Fruit fly (Drosophila melanogaster) whole organism, wandering third instar larva: ENCODE data around the gene trol.

ENCODE experiments used
- Abd-B ChIP-seq: fragments of >200 bp; optimal IDR thresholded peaks from 2 replicates; lab custom pipeline; 2017; ENCODE audit warnings: missing biosample characterization, missing genetic modification characterization
- CG32264 ChIP-seq: fragments of 200-800 bp; sonication (Bioruptor generic); optimal IDR thresholded peaks from 2 replicates; lab custom pipeline; 2016; ENCODE audit warnings: missing biosample characterization, missing genetic modification characterization
- CG9705 ChIP-seq: fragments of 200-800 bp; sonication (Bioruptor generic); optimal IDR thresholded peaks from 2 replicates; lab custom pipeline; 2018; ENCODE audit warnings: missing biosample characterization, mild to moderate bottlenecking, missing genetic modification characterization
- CrebA ChIP-seq: fragments of 200-800 bp; sonication (Bioruptor generic); optimal IDR thresholded peaks from 2 replicates; lab custom pipeline; 2016; ENCODE audit warnings: missing biosample characterization, mild to moderate bottlenecking, missing genetic modification characterization, borderline replicate concordance
- Dfd ChIP-seq: fragments of >200 bp; optimal IDR thresholded peaks from 2 replicates; lab custom pipeline; 2017; ENCODE audit warnings: missing biosample characterization, missing genetic modification characterization
- Dif ChIP-seq: fragments of 200-275, 200-300 bp; sonication (Bioruptor generic); optimal IDR thresholded peaks from 2 replicates; lab custom pipeline; 2018; ENCODE audit warnings: missing biosample characterization, missing genetic modification characterization; ENCODE audit not compliant: partially characterized antibody
- GATAd ChIP-seq: sonication (Bioruptor generic); optimal IDR thresholded peaks from 2 replicates; lab custom pipeline; 2016; ENCODE audit warnings: missing biosample characterization, missing genetic modification characterization
- HLH106 ChIP-seq: fragments of 200-800 bp; optimal IDR thresholded peaks from 3 replicates; lab custom pipeline; 2019; ENCODE audit warnings: missing biosample characterization, mild to moderate bottlenecking, missing genetic modification characterization, moderate library complexity
- Hnf4 ChIP-seq: fragments of 200-800 bp; sonication (Bioruptor generic); optimal IDR thresholded peaks from 2 replicates; lab custom pipeline; 2016; ENCODE audit warnings: missing biosample characterization, mild to moderate bottlenecking, missing genetic modification characterization
- Hr78 ChIP-seq: fragments of >200 bp; optimal IDR thresholded peaks from 2 replicates; lab custom pipeline; 2017; ENCODE audit warnings: missing biosample characterization, missing genetic modification characterization
- Hr83 ChIP-seq: fragments of 200-300 bp; sonication (Bioruptor generic); optimal IDR thresholded peaks from 2 replicates; lab custom pipeline; 2016; ENCODE audit warnings: missing biosample characterization, mild to moderate bottlenecking, missing genetic modification characterization, moderate library complexity; ENCODE audit not compliant: poor library complexity, severe bottlenecking
- Jra ChIP-seq: sonication (Bioruptor generic); optimal IDR thresholded peaks from 2 replicates; lab custom pipeline; 2016; ENCODE audit warnings: missing biosample characterization, missing genetic modification characterization
- Mio ChIP-seq: sonication (Bioruptor generic); optimal IDR thresholded peaks from 2 replicates; lab custom pipeline; 2016; ENCODE audit warnings: missing biosample characterization, missing genetic modification characterization
- Myc ChIP-seq: fragments of >200 bp; optimal IDR thresholded peaks from 2 replicates; lab custom pipeline; 2017
- N ChIP-seq: fragments of >200 bp; optimal IDR thresholded peaks from 2 replicates; lab custom pipeline; 2018; ENCODE audit warnings: missing biosample characterization, missing external identifiers, missing genetic modification characterization
- OdsH ChIP-seq: fragments of 200-800 bp; sonication (Bioruptor generic); optimal IDR thresholded peaks from 2 replicates; lab custom pipeline; 2016; ENCODE audit warnings: missing biosample characterization, mild to moderate bottlenecking, missing genetic modification characterization
- Rel ChIP-seq, 2 experiments: fragments of 200-800 bp; sonication (Bioruptor generic) in 1 of 2; optimal IDR thresholded peaks; 2 replicates in 1 of 2; 3 replicates in 1 of 2; lab custom pipeline; 2016 to 2019; ENCODE audit warnings: mild to moderate bottlenecking in 2 of 2, missing biosample characterization in 2 of 2, missing genetic modification characterization in 2 of 2, moderate library complexity in 1 of 2
- Sp1 ChIP-seq: fragments of 200-800 bp; sonication (Bioruptor generic); optimal IDR thresholded peaks from 3 replicates; lab custom pipeline; 2019; ENCODE audit warnings: missing biosample characterization, mild to moderate bottlenecking, missing genetic modification characterization, moderate library complexity
- Vsx2 ChIP-seq: fragments of 200-300, 225-300 bp; sonication (Bioruptor generic); optimal IDR thresholded peaks from 2 replicates; lab custom pipeline; 2018; ENCODE audit warnings: missing biosample characterization, missing genetic modification characterization; ENCODE audit not compliant: partially characterized antibody
- br ChIP-seq: fragments of 200-800 bp; sonication (Bioruptor generic); optimal IDR thresholded peaks from 2 replicates; lab custom pipeline; 2016; ENCODE audit warnings: missing biosample characterization, missing genetic modification characterization
- brk ChIP-seq: fragments of 200-800 bp; sonication (Bioruptor generic); optimal IDR thresholded peaks from 2 replicates; lab custom pipeline; 2016; ENCODE audit warnings: missing biosample characterization, mild to moderate bottlenecking, missing genetic modification characterization
- dl ChIP-seq, 2 experiments: fragments of 175-275, 200-275 bp in 1 of 2; fragments of 200-275 bp in 1 of 2; sonication (Bioruptor generic); optimal IDR thresholded peaks; lab custom pipeline; 2018; ENCODE audit warnings: mild to moderate bottlenecking in 2 of 2, missing biosample characterization in 2 of 2, missing genetic modification characterization in 2 of 2, moderate library complexity in 2 of 2; ENCODE audit not compliant: partially characterized antibody in 2 of 2, insufficient read depth in 1 of 2
- dmrt93B ChIP-seq: fragments of 200-800 bp; sonication (Bioruptor generic); optimal IDR thresholded peaks from 2 replicates; lab custom pipeline; 2018; ENCODE audit warnings: missing biosample characterization, mild to moderate bottlenecking, missing genetic modification characterization
- dsf ChIP-seq: sonication (Bioruptor generic); optimal IDR thresholded peaks from 2 replicates; lab custom pipeline; 2016; ENCODE audit warnings: missing biosample characterization, missing genetic modification characterization, borderline replicate concordance
- ey ChIP-seq: fragments of 200-800 bp; sonication (Bioruptor generic); optimal IDR thresholded peaks from 2 replicates; lab custom pipeline; 2016; ENCODE audit warnings: missing biosample characterization, missing genetic modification characterization
- foxo ChIP-seq, 2 experiments: fragments of 200-800 bp; sonication (Bioruptor generic); optimal IDR thresholded peaks; 2 replicates in 1 of 2; 3 replicates in 1 of 2; lab custom pipeline; 2016 to 2017; ENCODE audit warnings: missing biosample characterization in 2 of 2, missing genetic modification characterization in 2 of 2
- fru ChIP-seq: fragments of 200-800 bp; sonication (Bioruptor generic); optimal IDR thresholded peaks from 3 replicates; lab custom pipeline; 2016; ENCODE audit warnings: missing biosample characterization, mild to moderate bottlenecking, missing genetic modification characterization
- h ChIP-seq: fragments of 200-800 bp; sonication (Bioruptor generic); optimal IDR thresholded peaks from 3 replicates; lab custom pipeline; 2016; ENCODE audit warnings: missing biosample characterization, mild to moderate bottlenecking, missing genetic modification characterization
- jim ChIP-seq: fragments of 175-275, 200-325 bp; sonication (Bioruptor generic); optimal IDR thresholded peaks from 2 replicates; lab custom pipeline; 2016; ENCODE audit warnings: missing biosample characterization, mild to moderate bottlenecking, missing genetic modification characterization
- lola ChIP-seq: fragments of >200 bp; optimal IDR thresholded peaks from 2 replicates; lab custom pipeline; 2017; ENCODE audit warnings: missing biosample characterization, missing genetic modification characterization
- pan ChIP-seq: fragments of >200 bp; optimal IDR thresholded peaks from 2 replicates; lab custom pipeline; 2017
- psq ChIP-seq: fragments of 200-800 bp; sonication (Bioruptor generic); optimal IDR thresholded peaks from 3 replicates; lab custom pipeline; 2017; ENCODE audit warnings: missing biosample characterization, mild to moderate bottlenecking, missing genetic modification characterization, moderate library complexity
- rgr ChIP-seq: fragments of 200-800 bp; sonication (Bioruptor generic); optimal IDR thresholded peaks from 3 replicates; lab custom pipeline; 2016; ENCODE audit warnings: missing biosample characterization, mild to moderate bottlenecking, missing genetic modification characterization
- sage ChIP-seq: fragments of 200-800 bp; sonication (Bioruptor generic); optimal IDR thresholded peaks from 2 replicates; lab custom pipeline; 2016; ENCODE audit warnings: missing biosample characterization, mild to moderate bottlenecking, missing genetic modification characterization
- sv ChIP-seq: fragments of 200-800 bp; sonication (Bioruptor generic); optimal IDR thresholded peaks from 3 replicates; lab custom pipeline; 2016; ENCODE audit warnings: missing biosample characterization, missing genetic modification characterization
- tai ChIP-seq: sonication (Bioruptor generic); optimal IDR thresholded peaks from 2 replicates; lab custom pipeline; 2016; ENCODE audit warnings: missing biosample characterization, missing genetic modification characterization
- usp ChIP-seq: fragments of >200 bp; optimal IDR thresholded peaks from 2 replicates; lab custom pipeline; 2017; ENCODE audit warnings: missing biosample characterization, missing genetic modification characterization
- woc ChIP-seq: sonication (Bioruptor generic); optimal IDR thresholded peaks from 2 replicates; lab custom pipeline; 2016; ENCODE audit warnings: missing biosample characterization, mild to moderate bottlenecking, missing genetic modification characterization

Gene trol

DNA sequence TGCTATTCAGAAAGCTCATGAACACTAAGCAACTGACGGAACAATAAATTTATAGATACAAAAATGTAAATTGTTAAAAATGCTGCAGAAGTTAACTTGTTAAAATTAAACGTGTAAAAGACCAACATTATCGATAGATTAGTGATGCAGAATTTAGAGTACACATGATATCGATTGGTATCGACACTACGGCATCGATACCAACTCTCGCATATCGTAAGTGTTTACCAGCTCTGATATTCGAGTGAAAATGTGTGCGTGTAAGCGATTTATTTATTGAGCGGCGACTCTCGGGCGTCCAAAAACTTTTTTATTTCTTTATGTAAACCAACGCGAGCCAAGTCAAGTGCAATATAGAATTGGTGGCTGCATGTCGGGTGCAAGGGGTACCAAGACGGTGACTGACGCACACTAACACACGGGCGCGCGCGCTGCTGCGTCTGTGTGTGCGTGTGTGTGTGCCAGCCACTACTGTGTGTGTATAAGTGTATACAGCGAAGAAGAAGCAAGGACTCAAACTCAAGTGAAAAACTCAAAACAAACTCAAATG is 97.4 kb downstream of the trol start, which contains the start of gene z:
TSS of gene z (plus strand) at position 20 of the 550 bp plus-strand sequence.
- TF ChIP-seq CG32264 = no peak
- no peak for TF ChIP-seq woc (GFP tag; lab: Kevin White, UChicago)
- TF ChIP-seq fru = no peak
- no peak for TF ChIP-seq Hnf4 (GFP tag; lab: Kevin White, UChicago)
- TF ChIP-seq Mio = no peak
- TF ChIP-seq Dif = no peak
- peak; percentile 24 for TF ChIP-seq Sp1 (GFP tag; lab: Kevin White, UChicago)
- TF ChIP-seq psq (GFP tag; lab: Kevin White, UChicago) = peak; percentile 21
- no peak for TF ChIP-seq pan (lab: Kevin White, UChicago)
- no peak for TF ChIP-seq CG9705 (GFP tag; lab: Kevin White, UChicago)
- TF ChIP-seq Dfd (GFP tag; lab: Kevin White, UChicago) = no peak
- no peak for TF ChIP-seq h
- no peak for TF ChIP-seq ey
- TF ChIP-seq brk (GFP tag; lab: Kevin White, UChicago) = no peak
- TF ChIP-seq Jra (GFP tag; lab: Kevin White, UChicago) = peak; percentile 54
- TF ChIP-seq br = no peak
- TF ChIP-seq sage = no peak
- no peak for TF ChIP-seq tai (GFP tag; lab: Kevin White, UChicago)
- no peak for TF ChIP-seq Rel (GFP tag; optimal IDR thresholded peaks at IDR 0.05; lab: Kevin White, UChicago)
- no peak for TF ChIP-seq Rel (tag; optimal IDR thresholded peaks at IDR 0.05; lab: Kevin White, UChicago)
- TF ChIP-seq N = no peak
- TF ChIP-seq Hr83 = peak; percentile 15
- TF ChIP-seq dl (GFP tag; optimal IDR thresholded peaks at IDR 0.05; lab: Kevin White, UChicago; ENCODE audit: insufficient read depth in 1 of 2, partially characterized antibody in 2 of 2) = no peak
- TF ChIP-seq CrebA (GFP tag; lab: Kevin White, UChicago) = no peak
- no peak for TF ChIP-seq foxo (GFP tag; optimal IDR thresholded peaks at IDR 0.05; lab: Kevin White, UChicago)
- no peak for TF ChIP-seq Vsx2 (GFP tag; lab: Kevin White, UChicago)
- no peak for TF ChIP-seq dsf
- no peak for TF ChIP-seq dmrt93B (GFP tag; lab: Kevin White, UChicago)
- no peak for TF ChIP-seq GATAd (GFP tag; lab: Kevin White, UChicago)
- no peak for TF ChIP-seq HLH106 (tag; lab: Kevin White, UChicago)
- TF ChIP-seq OdsH (GFP tag; lab: Kevin White, UChicago) = no peak
- peak; percentile 12 for TF ChIP-seq sv (GFP tag; lab: Kevin White, UChicago)
- TF ChIP-seq Hr78 = no peak
- TF ChIP-seq Abd-B (GFP tag; lab: Kevin White, UChicago) = no peak
- no peak for TF ChIP-seq Myc (lab: Kevin White, UChicago)
- TF ChIP-seq usp (GFP tag; lab: Kevin White, UChicago) = no peak
- TF ChIP-seq rgr (GFP tag; lab: Kevin White, UChicago) = no peak
- no peak for TF ChIP-seq jim
- no peak for TF ChIP-seq lola (GFP tag; lab: Kevin White, UChicago)
- TF ChIP-seq, all 38 proteins: peak for 5

DNA sequence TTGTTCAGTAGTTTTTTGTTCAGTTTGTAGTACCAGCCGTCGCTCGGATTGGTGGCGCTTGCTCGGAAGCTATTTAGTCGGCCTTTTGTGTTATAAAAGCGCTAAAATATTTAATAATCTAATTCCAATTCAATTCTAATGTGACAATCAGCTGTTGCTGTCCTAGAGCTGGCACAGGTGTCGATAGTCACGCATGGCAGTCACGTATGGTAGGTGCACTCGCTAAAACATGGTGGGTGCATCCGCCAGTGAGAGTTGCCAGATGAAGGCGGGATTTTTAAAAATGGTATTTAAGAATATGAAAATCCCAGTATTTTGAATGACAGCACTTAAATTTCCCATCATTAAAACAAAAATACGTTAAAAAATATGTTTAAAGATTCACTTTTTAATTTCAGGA is 101.4 kb downstream of the trol start, which contains the start of gene tko:
TSS of gene tko (minus strand) at position 179 of the 400 bp plus-strand sequence.
- TF ChIP-seq pan (lab: Kevin White, UChicago) = no peak
- peak; percentile 41 for TF ChIP-seq Hr83
- TF ChIP-seq Mio = no peak
- peak; percentile 30 for TF ChIP-seq HLH106 (tag; lab: Kevin White, UChicago)
- no peak for TF ChIP-seq dsf
- TF ChIP-seq Myc (lab: Kevin White, UChicago) = peak; percentile 71

DNA sequence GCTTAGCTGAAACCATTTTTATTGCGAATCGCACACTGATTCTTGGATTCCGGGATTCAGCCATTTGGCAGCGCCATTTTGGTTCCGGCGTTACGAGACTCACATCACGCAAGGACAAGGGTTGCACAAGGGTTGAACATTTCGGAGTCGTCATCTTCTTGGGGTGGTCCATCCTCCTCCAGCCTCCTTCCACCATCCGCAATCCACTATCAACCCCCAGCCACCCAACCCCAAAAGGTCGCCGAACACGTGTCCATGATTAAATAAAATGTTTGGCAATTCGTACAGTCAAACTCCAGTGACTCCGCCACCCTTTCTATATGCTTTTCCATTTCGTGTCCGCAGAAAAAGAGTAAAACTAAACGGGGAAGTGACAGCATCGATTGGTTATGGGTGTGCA is 105.0 kb downstream of the trol start:
- TF ChIP-seq foxo (GFP tag; optimal IDR thresholded peaks at IDR 0.05; lab: Kevin White, UChicago) (no peak), fru (no peak), dsf (no peak), Abd-B (GFP tag; lab: Kevin White, UChicago) (no peak), CrebA (GFP tag; lab: Kevin White, UChicago) (no peak), Jra (GFP tag; lab: Kevin White, UChicago) (no peak), HLH106 (tag; lab: Kevin White, UChicago) (no peak), CG9705 (GFP tag; lab: Kevin White, UChicago) (no peak), dl (GFP tag; optimal IDR thresholded peaks at IDR 0.05; lab: Kevin White, UChicago; ENCODE audit: insufficient read depth in 1 of 2, partially characterized antibody in 2 of 2) (no peak), Hnf4 (GFP tag; lab: Kevin White, UChicago) (no peak), GATAd (GFP tag; lab: Kevin White, UChicago) (no peak), Hr83 (no peak), tai (GFP tag; lab: Kevin White, UChicago) (no peak), psq (GFP tag; lab: Kevin White, UChicago) (no peak), h (no peak), woc (GFP tag; lab: Kevin White, UChicago) (no peak), Vsx2 (GFP tag; lab: Kevin White, UChicago) (no peak), sage (no peak), Hr78 (no peak)
